Worm (Caenorhabditis elegans) whole organism, L3 larva: ENCODE measurements around the gene pgph-3.

Experiments
- R02D3.7 ChIP-seq: fragments of 150-350 bp; optimal IDR thresholded peaks from 2 replicates; lab custom pipeline; 2014; ENCODE audit warnings: missing biosample characterization, missing genetic modification characterization
- ZK546.5 ChIP-seq: sonication (generic microtip); optimal IDR thresholded peaks from 2 replicates; lab custom pipeline; 2017; ENCODE audit warnings: missing biosample characterization, missing genetic modification characterization
- aly-2 ChIP-seq: fragments of 150-350 bp; optimal IDR thresholded peaks from 2 replicates; lab custom pipeline; 2014; ENCODE audit warnings: missing biosample characterization, missing genetic modification characterization
- ama-1 ChIP-seq: fragments of 150-350 bp; optimal IDR thresholded peaks from 2 replicates; lab custom pipeline; 2018
- ceh-16 ChIP-seq: sonication (generic microtip); optimal IDR thresholded peaks from 2 replicates; lab custom pipeline; 2017; ENCODE audit warnings: missing biosample characterization, missing genetic modification characterization
- ceh-28 ChIP-seq: fragments of 150-350 bp; optimal IDR thresholded peaks from 2 replicates; lab custom pipeline; 2014; ENCODE audit warnings: missing biosample characterization, missing genetic modification reagents, missing genetic modification characterization
- ceh-82 ChIP-seq: fragments of 150-350 bp; optimal IDR thresholded peaks from 2 replicates; lab custom pipeline; 2014; ENCODE audit warnings: missing biosample characterization, missing genetic modification characterization
- ceh-9 ChIP-seq: sonication (generic microtip); optimal IDR thresholded peaks from 2 replicates; lab custom pipeline; 2018; ENCODE audit warnings: missing biosample characterization, missing genetic modification characterization
- daf-12 ChIP-seq: fragments of 150-350 bp; optimal IDR thresholded peaks from 2 replicates; lab custom pipeline; 2014; ENCODE audit warnings: missing biosample characterization, missing genetic modification reagents, missing genetic modification characterization
- egl-27 ChIP-seq: sonication (generic microtip); optimal IDR thresholded peaks from 4 replicates; lab custom pipeline; 2017; ENCODE audit warnings: missing biosample characterization, missing genetic modification reagents, missing genetic modification characterization
- egl-5 ChIP-seq: fragments of 150-350 bp; optimal IDR thresholded peaks from 2 replicates; lab custom pipeline; 2017; ENCODE audit warnings: missing biosample characterization, missing genetic modification reagents, missing genetic modification characterization, inconsistent platforms
- elt-1 ChIP-seq: fragments of 150-350 bp; optimal IDR thresholded peaks from 2 replicates; lab custom pipeline; 2014; ENCODE audit warnings: missing biosample characterization, missing genetic modification characterization
- elt-2 ChIP-seq: sonication (generic microtip); optimal IDR thresholded peaks from 2 replicates; lab custom pipeline; 2016; ENCODE audit warnings: missing genetic modification reagents, mild to moderate bottlenecking, missing genetic modification characterization, missing compliant biosample characterization
- elt-3 ChIP-seq, 3 experiments: fragments of 150-350 bp in 1 of 3; sonication (generic microtip) in 2 of 3; optimal IDR thresholded peaks; 2 replicates in 2 of 3; 4 replicates in 1 of 3; lab custom pipeline; 2014 to 2017; ENCODE audit warnings: missing biosample characterization in 3 of 3, missing genetic modification characterization in 3 of 3
- eor-1 ChIP-seq, 2 experiments: fragments of 150-350 bp; optimal IDR thresholded peaks; 2 replicates each; lab custom pipeline; 2014 to 2018; ENCODE audit warnings: missing biosample characterization in 2 of 2, missing genetic modification characterization in 2 of 2
- fkh-10 ChIP-seq: sonication (generic microtip); optimal IDR thresholded peaks from 2 replicates; lab custom pipeline; 2017; ENCODE audit warnings: missing biosample characterization, missing genetic modification reagents, missing genetic modification characterization
- fkh-2 ChIP-seq: fragments of 150-350 bp; optimal IDR thresholded peaks from 2 replicates; lab custom pipeline; 2014; ENCODE audit warnings: missing biosample characterization, missing genetic modification reagents, missing genetic modification characterization
- fos-1 ChIP-seq: fragments of 150-350 bp; optimal IDR thresholded peaks from 2 replicates; lab custom pipeline; 2014; ENCODE audit warnings: missing biosample characterization, missing genetic modification characterization
- hmg-11 ChIP-seq: sonication (generic microtip); optimal IDR thresholded peaks from 2 replicates; lab custom pipeline; 2016; ENCODE audit warnings: missing genetic modification characterization, missing compliant biosample characterization
- jun-1 ChIP-seq: fragments of 150-350 bp; optimal IDR thresholded peaks from 2 replicates; lab custom pipeline; 2014; ENCODE audit warnings: missing biosample characterization, missing genetic modification reagents, missing genetic modification characterization
- lin-15B ChIP-seq: fragments of 150-350 bp; optimal IDR thresholded peaks from 2 replicates; lab custom pipeline; 2014; ENCODE audit warnings: missing biosample characterization, missing genetic modification characterization
- lin-39 ChIP-seq: fragments of 150-350 bp; optimal IDR thresholded peaks from 2 replicates; lab custom pipeline; 2018; ENCODE audit warnings: missing biosample characterization, missing genetic modification reagents, missing genetic modification characterization
- lsy-12 ChIP-seq: sonication (generic microtip); optimal IDR thresholded peaks from 2 replicates; lab custom pipeline; 2016; ENCODE audit warnings: mild to moderate bottlenecking, missing genetic modification characterization, missing compliant biosample characterization
- mdl-1 ChIP-seq: fragments of 150-350 bp; optimal IDR thresholded peaks from 2 replicates; lab custom pipeline; 2014; ENCODE audit warnings: missing biosample characterization, missing genetic modification characterization
- mml-1 ChIP-seq: fragments of 150-350 bp; sonication (generic microtip); optimal IDR thresholded peaks from 3 replicates; lab custom pipeline; 2014; ENCODE audit warnings: missing biosample characterization, missing genetic modification characterization
- nfya-1 ChIP-seq: sonication (generic microtip); optimal IDR thresholded peaks from 2 replicates; lab custom pipeline; 2017; ENCODE audit warnings: missing genetic modification characterization, mild to moderate bottlenecking, missing compliant biosample characterization, antibody characterized with exemption, moderate library complexity; ENCODE audit not compliant: insufficient read depth
- nhr-11 ChIP-seq: fragments of 150-350 bp; optimal IDR thresholded peaks from 2 replicates; lab custom pipeline; 2014; ENCODE audit warnings: missing biosample characterization, missing genetic modification characterization
- nhr-12 ChIP-seq: fragments of 150-350 bp; optimal IDR thresholded peaks from 2 replicates; lab custom pipeline; 2014; ENCODE audit warnings: missing biosample characterization, missing genetic modification characterization
- nhr-23 ChIP-seq: fragments of 150-350 bp; optimal IDR thresholded peaks from 2 replicates; lab custom pipeline; 2014; ENCODE audit warnings: missing biosample characterization, missing genetic modification reagents, missing genetic modification characterization
- nhr-237 ChIP-seq: fragments of 150-350 bp; optimal IDR thresholded peaks from 2 replicates; lab custom pipeline; 2014; ENCODE audit warnings: missing biosample characterization, missing genetic modification characterization
- nhr-25 ChIP-seq: sonication (generic microtip); optimal IDR thresholded peaks from 2 replicates; lab custom pipeline; 2017; ENCODE audit warnings: missing biosample characterization, missing genetic modification characterization
- nhr-28 ChIP-seq: fragments of 150-350 bp; optimal IDR thresholded peaks from 2 replicates; lab custom pipeline; 2014; ENCODE audit warnings: missing biosample characterization, missing genetic modification characterization
- nhr-43 ChIP-seq: sonication (generic microtip); optimal IDR thresholded peaks from 2 replicates; lab custom pipeline; 2016; ENCODE audit warnings: mild to moderate bottlenecking, missing genetic modification characterization, missing compliant biosample characterization; ENCODE audit not compliant: poor library complexity, severe bottlenecking
- nhr-67 ChIP-seq: fragments of 150-350 bp; optimal IDR thresholded peaks from 2 replicates; lab custom pipeline; 2014; ENCODE audit warnings: missing biosample characterization, missing genetic modification characterization
- nhr-76 ChIP-seq: fragments of 150-350 bp; sonication (generic microtip); optimal IDR thresholded peaks from 5 replicates; lab custom pipeline; 2014; ENCODE audit warnings: missing biosample characterization, missing genetic modification characterization
- nhr-77 ChIP-seq: fragments of 150-350 bp; optimal IDR thresholded peaks from 2 replicates; lab custom pipeline; 2014; ENCODE audit warnings: missing biosample characterization, missing genetic modification characterization
- pha-4 ChIP-seq: fragments of 150-350 bp; optimal IDR thresholded peaks from 2 replicates; lab custom pipeline; 2014; ENCODE audit warnings: missing biosample characterization, missing genetic modification reagents, missing genetic modification characterization
- pqm-1 ChIP-seq: fragments of 150-350 bp; optimal IDR thresholded peaks from 2 replicates; lab custom pipeline; 2017; ENCODE audit warnings: missing biosample characterization, missing genetic modification characterization, inconsistent platforms
- sea-2 ChIP-seq: fragments of 150-350 bp; sonication (generic microtip); optimal IDR thresholded peaks from 4 replicates; lab custom pipeline; 2014; ENCODE audit warnings: missing biosample characterization, missing genetic modification reagents, missing genetic modification characterization
- skn-1 ChIP-seq: fragments of 150-350 bp; optimal IDR thresholded peaks from 2 replicates; lab custom pipeline; 2014; ENCODE audit warnings: missing biosample characterization, missing genetic modification characterization
- snpc-4 ChIP-seq: fragments of 150-350 bp; optimal IDR thresholded peaks from 2 replicates; lab custom pipeline; 2014; ENCODE audit warnings: missing biosample characterization, missing genetic modification characterization
- tbx-2 ChIP-seq: sonication (generic microtip); optimal IDR thresholded peaks from 2 replicates; lab custom pipeline; 2016; ENCODE audit warnings: mild to moderate bottlenecking, missing genetic modification characterization, missing compliant biosample characterization
- unc-39 ChIP-seq: sonication (generic microtip); optimal IDR thresholded peaks from 4 replicates; lab custom pipeline; 2017; ENCODE audit warnings: missing biosample characterization, missing genetic modification characterization
- unc-62 ChIP-seq: fragments of 150-350 bp; sonication (generic microtip); optimal IDR thresholded peaks from 4 replicates; lab custom pipeline; 2014; ENCODE audit warnings: missing biosample characterization, missing genetic modification reagents, missing genetic modification characterization
- zag-1 ChIP-seq: fragments of 150-350 bp; optimal IDR thresholded peaks from 2 replicates; lab custom pipeline; 2014; ENCODE audit warnings: missing biosample characterization, missing genetic modification characterization
- ztf-11 ChIP-seq: fragments of 150-350 bp; optimal IDR thresholded peaks from 2 replicates; lab custom pipeline; 2014; ENCODE audit warnings: missing biosample characterization, missing genetic modification characterization
- ztf-4 ChIP-seq: fragments of 150-350 bp; optimal IDR thresholded peaks from 2 replicates; lab custom pipeline; 2014; ENCODE audit warnings: missing biosample characterization, missing genetic modification characterization

Gene pgph-3

ce11 chrV:5785372-5785771 lies 21.7 kb upstream of the pgph-3 start, which contains the start of gene F44E7.7:
Gene F44E7.7 (minus strand): TSS chrV:5785472.
- TF ChIP-seq pha-4 (tag; lab: Kevin White, UChicago) (no peak), egl-5 (tag; lab: Kevin White, UChicago) (no peak), nhr-77 (tag; lab: Kevin White, UChicago) (no peak), elt-1 (tag; lab: Kevin White, UChicago) (no peak), daf-12 (no peak), lsy-12 (no peak)

DNA sequence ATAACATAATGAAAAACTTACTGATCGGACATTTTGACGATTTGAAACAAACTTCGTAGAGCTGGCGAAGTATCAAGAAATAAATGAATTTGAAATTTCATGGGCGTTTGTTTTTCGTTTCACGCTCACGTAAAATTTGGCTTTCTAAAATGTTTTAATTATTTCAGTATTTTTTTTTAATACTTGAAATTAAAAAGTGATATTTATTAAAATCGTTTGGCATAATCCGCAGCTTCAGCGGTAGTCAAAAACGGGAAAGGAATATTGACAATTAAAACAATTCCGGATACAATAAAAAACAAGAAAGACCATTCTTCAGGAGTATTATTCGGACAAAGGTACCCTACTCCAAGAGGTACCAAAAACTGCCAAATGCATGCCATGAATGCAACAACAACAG lies 19.0 kb upstream of the pgph-3 start, which contains the start of gene fbxa-183:
Gene fbxa-183, minus strand, starts transcription at position 101 of the 400 bp plus-strand sequence.
- no peak for TF ChIP-seq sea-2 (GFP tag; lab: Kevin White, UChicago)
- no peak for TF ChIP-seq tbx-2
- no peak for TF ChIP-seq ceh-9

DNA sequence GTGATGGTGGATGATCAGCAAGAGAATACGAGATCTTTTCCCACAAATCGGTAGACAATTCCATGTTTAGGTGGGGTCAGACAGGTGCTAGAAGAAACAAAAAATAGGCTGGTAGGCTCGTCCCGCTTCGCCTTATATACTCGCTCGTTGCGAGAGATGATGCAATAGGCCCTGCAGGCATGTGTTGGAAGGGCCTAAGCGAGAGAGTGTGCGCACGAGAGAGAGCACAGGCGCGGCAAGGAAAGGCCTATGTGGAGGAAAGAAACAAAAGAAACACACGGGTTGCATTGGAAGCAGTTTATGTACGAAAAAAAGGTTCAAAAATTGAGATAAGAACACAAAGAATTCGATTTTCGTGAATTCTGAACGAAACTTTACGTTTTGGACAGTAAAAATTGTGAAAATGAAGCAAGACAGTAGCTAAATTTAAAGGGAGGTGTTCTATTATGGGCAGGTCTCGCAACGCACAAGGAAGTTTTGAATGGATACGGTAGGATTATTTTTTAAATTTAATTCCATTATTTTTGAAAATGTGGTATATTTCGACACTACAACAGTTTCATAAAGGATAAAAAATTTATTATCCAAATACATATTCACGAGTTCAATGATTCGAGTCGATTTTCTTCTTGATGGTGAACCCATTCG lies 17.2 kb upstream of the pgph-3 start, which contains the start of gene F44E7.5:
Gene F44E7.5, minus strand, starts transcription at position 210 of the 648 bp plus-strand sequence.
- no peak for TF ChIP-seq ZK546.5 (tag; lab: Kevin White, UChicago)
- TF ChIP-seq jun-1 (tag; lab: Kevin White, UChicago): no peak
- TF ChIP-seq nhr-76: no peak
- TF ChIP-seq zag-1 (tag; lab: Kevin White, UChicago): no peak
- TF ChIP-seq unc-62 (GFP tag; lab: Kevin White, UChicago): no peak
- no peak for TF ChIP-seq nhr-12 (tag; lab: Kevin White, UChicago)
- no peak for TF ChIP-seq tbx-2
- TF ChIP-seq ceh-16: no peak
- TF ChIP-seq ama-1 (lab: Kevin White, UChicago): peak; percentile 12
- TF ChIP-seq pha-4 (tag; lab: Kevin White, UChicago): peak; percentile 71
- no peak for TF ChIP-seq ztf-11 (tag; lab: Kevin White, UChicago)
- no peak for TF ChIP-seq ztf-4 (tag; lab: Kevin White, UChicago)
- TF ChIP-seq unc-39 (tag; lab: Kevin White, UChicago): no peak
- no peak for TF ChIP-seq mml-1 (tag; lab: Kevin White, UChicago)
- TF ChIP-seq fos-1 (tag; lab: Kevin White, UChicago): no peak
- peak; percentile 34 for TF ChIP-seq snpc-4 (tag; lab: Kevin White, UChicago)
- no peak for TF ChIP-seq fkh-10
- peak; percentile 76 for TF ChIP-seq nhr-23 (tag; lab: Kevin White, UChicago)
- no peak for TF ChIP-seq aly-2 (tag; lab: Kevin White, UChicago)
- TF ChIP-seq nhr-77 (tag; lab: Kevin White, UChicago): no peak
- no peak for TF ChIP-seq egl-27 (tag; lab: Kevin White, UChicago)
- no peak for TF ChIP-seq lin-39 (tag; lab: Kevin White, UChicago)
- peak; percentile 71 for TF ChIP-seq nhr-25 (tag; lab: Kevin White, UChicago)
- no peak for TF ChIP-seq nhr-11
- TF ChIP-seq pqm-1 (tag; lab: Kevin White, UChicago): peak; percentile 74
- no peak for TF ChIP-seq ceh-82 (tag; lab: Kevin White, UChicago)
- TF ChIP-seq R02D3.7 (tag; lab: Kevin White, UChicago): peak; percentile 15
- peak; percentile 5 for TF ChIP-seq nhr-43 (tag; lab: Kevin White, UChicago)
- no peak for TF ChIP-seq daf-12
- no peak for TF ChIP-seq nhr-67 (tag; lab: Kevin White, UChicago)
- peak; percentile 7 for TF ChIP-seq hmg-11 (tag; lab: Kevin White, UChicago)
- TF ChIP-seq lin-15B (tag; lab: Kevin White, UChicago): peak; percentile 47
- no peak for TF ChIP-seq lsy-12
- TF ChIP-seq eor-1 (tag; optimal IDR thresholded peaks at IDR 0.05; lab: Kevin White, UChicago): no peak
- TF ChIP-seq egl-5 (tag; lab: Kevin White, UChicago): no peak
- TF ChIP-seq mdl-1: no peak
- peak; percentile 86 for TF ChIP-seq elt-2
- no peak for TF ChIP-seq ceh-28 (tag; lab: Kevin White, UChicago)
- no peak for TF ChIP-seq elt-3 (tag; optimal IDR thresholded peaks at IDR 0.05; lab: Kevin White, UChicago)
- no peak for TF ChIP-seq nhr-28 (tag; lab: Kevin White, UChicago)
- peak; percentile 60 for TF ChIP-seq nfya-1 (tag; lab: Kevin White, UChicago)
- no peak for TF ChIP-seq ceh-9
- no peak for TF ChIP-seq elt-1 (tag; lab: Kevin White, UChicago)
- TF ChIP-seq fkh-2 (tag; lab: Kevin White, UChicago): no peak
- peak; percentile 32 for TF ChIP-seq skn-1 (tag; lab: Kevin White, UChicago)
- TF ChIP-seq sea-2 (GFP tag; lab: Kevin White, UChicago): no peak
- TF ChIP-seq nhr-237 (tag; lab: Kevin White, UChicago): no peak
- TF ChIP-seq, all 47 proteins: peak for 13
